Worm (Caenorhabditis elegans): ENCODE results near the gene Y37A1A.3.
A peak's percentile ranks its signal among the peaks of the same experiment; 100 is the strongest.

Y37A1A.3 gene

ce11 chrIV:13893103-13893502 lies 9.6 kb downstream of the Y37A1A.3 start:
- TF ChIP-seq sem-2 (GFP tag; optimal IDR thresholded peaks at IDR 0.05) (peak; percentile 20), zip-8 (tag; optimal IDR thresholded peaks at IDR 0.05) (no peak)

DNA sequence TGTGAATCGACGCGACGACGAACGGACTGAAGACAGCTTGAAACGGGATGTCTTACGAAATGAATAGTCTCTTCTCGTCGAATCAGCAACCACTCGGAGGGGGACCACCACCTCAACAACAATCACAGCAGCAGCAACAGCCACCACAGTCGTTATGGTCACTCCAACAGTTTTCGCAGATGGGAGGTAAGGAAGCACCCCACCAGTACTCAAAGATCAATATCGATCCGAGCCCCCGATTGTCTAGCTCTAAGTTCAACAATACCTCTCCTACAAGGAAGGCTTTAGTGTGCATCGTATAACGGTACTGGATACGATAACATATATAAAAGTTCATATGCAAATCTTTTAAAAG lies 14.5 kb downstream of the Y37A1A.3 start:
- TF ChIP-seq sem-2 (GFP tag; optimal IDR thresholded peaks at IDR 0.05): no peak
- TF ChIP-seq flh-1 (GFP tag; optimal IDR thresholded peaks at IDR 0.05): no peak
- no peak for TF ChIP-seq ces-1 (GFP tag; optimal IDR thresholded peaks at IDR 0.05)
- TF ChIP-seq pha-4 (tag; optimal IDR thresholded peaks at IDR 0.05): no peak
- no peak for TF ChIP-seq unc-39 (tag; optimal IDR thresholded peaks at IDR 0.05)
- no peak for TF ChIP-seq nhr-76 (tag; optimal IDR thresholded peaks at IDR 0.05)

- TF ChIP-seq drap-1 (GFP tag; optimal IDR thresholded peaks at IDR 0.05) (peak; percentile 81), bed-3 (GFP tag; optimal IDR thresholded peaks at IDR 0.05) (no peak), mls-2 (tag; optimal IDR thresholded peaks at IDR 0.05) (peak; percentile 86), mab-5 (tag; optimal IDR thresholded peaks at IDR 0.05) (no peak), ceh-39 (tag; optimal IDR thresholded peaks at IDR 0.05) (peak; percentile 49), lin-13 (tag; optimal IDR thresholded peaks at IDR 0.05) (peak; percentile 74), nhr-28 (tag; optimal IDR thresholded peaks at IDR 0.05) (no peak), M03D4.4 (tag; optimal IDR thresholded peaks at IDR 0.05) (peak; percentile 70), flh-1 (GFP tag; optimal IDR thresholded peaks at IDR 0.05) (no peak), pha-4 (tag; optimal IDR thresholded peaks at IDR 0.05) (peak; percentile 95), unc-120 (tag; optimal IDR thresholded peaks at IDR 0.05; ENCODE audit: poor library complexity, severe bottlenecking) (peak; percentile 98), lin-32 (GFP tag; optimal IDR thresholded peaks at IDR 0.05) (no peak), ceh-83 (GFP tag; optimal IDR thresholded peaks at IDR 0.05) (no peak), nhr-76 (tag; optimal IDR thresholded peaks at IDR 0.05) (no peak), sptf-1 (tag; optimal IDR thresholded peaks at IDR 0.05) (peak; percentile 84), cnd-1 (tag; optimal IDR thresholded peaks at IDR 0.05) (peak; percentile 37), mep-1 (tag; optimal IDR thresholded peaks at IDR 0.05) (peak; percentile 49), ztf-11 (tag; optimal IDR thresholded peaks at IDR 0.05) (peak; percentile 46), ham-2 (GFP tag; optimal IDR thresholded peaks at IDR 0.05) (peak; percentile 74), nhr-2 (tag; optimal IDR thresholded peaks at IDR 0.05) (no peak), zip-8 (tag; optimal IDR thresholded peaks at IDR 0.05) (no peak), sem-2 (GFP tag; optimal IDR thresholded peaks at IDR 0.05) (no peak), ceh-43 (GFP tag; optimal IDR thresholded peaks at IDR 0.05) (no peak), nhr-237 (tag; optimal IDR thresholded peaks at IDR 0.05) (peak; percentile 55), elt-3 (tag; optimal IDR thresholded peaks at IDR 0.05) (no peak), snpc-4 (tag; optimal IDR thresholded peaks at IDR 0.05) (no peak), unc-62 (GFP tag; optimal IDR thresholded peaks at IDR 0.05) (peak; percentile 66), elt-1 (tag; optimal IDR thresholded peaks at IDR 0.05; ENCODE audit: borderline replicate concordance, insufficient read depth) (no peak), nhr-12 (tag; optimal IDR thresholded peaks at IDR 0.05) (no peak), hlh-1 (tag; optimal IDR thresholded peaks at IDR 0.05) (peak; percentile 9), tbx-8 (GFP tag; optimal IDR thresholded peaks at IDR 0.05) (peak; percentile 44), unc-39 (tag; optimal IDR thresholded peaks at IDR 0.05) (peak; percentile 31), blmp-1 (tag; optimal IDR thresholded peaks at IDR 0.05) (no peak), lsy-2 (tag; optimal IDR thresholded peaks at IDR 0.05) (no peak), ces-1 (GFP tag; optimal IDR thresholded peaks at IDR 0.05) (peak; percentile 42)
Measured at ce11 chrIV:13887408-13888163, 15.1 kb downstream of the Y37A1A.3 start, which contains the start of gene lin-66. lin-66 (plus strand) TSS chrIV:13888079.

DNA sequence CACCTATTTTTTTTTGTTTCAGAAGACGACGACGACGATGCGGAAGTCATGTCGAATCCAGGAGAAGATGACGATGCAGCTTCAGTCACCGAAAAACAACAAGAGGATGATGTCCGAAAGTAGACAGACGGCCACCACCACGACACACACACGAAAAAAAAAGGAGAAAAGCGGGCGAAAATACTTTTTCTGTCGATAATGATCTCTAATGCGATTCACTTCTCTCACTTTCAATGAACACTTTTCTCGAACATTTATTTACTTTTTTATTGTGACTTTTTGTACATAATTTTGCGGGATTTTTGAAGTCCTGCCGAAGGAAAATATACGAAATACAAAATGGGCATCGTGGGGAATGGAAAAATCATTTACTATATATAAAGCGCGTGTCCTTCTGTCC lies 18.8 kb downstream of the Y37A1A.3 start:
- TF ChIP-seq ceh-43 (GFP tag; optimal IDR thresholded peaks at IDR 0.05): no peak
- TF ChIP-seq blmp-1 (tag; optimal IDR thresholded peaks at IDR 0.05): peak; percentile 19
